Fruit fly (Drosophila melanogaster): ENCODE measurements around the gene Hpf1.
A peak's percentile ranks its signal among the peaks of the same experiment; 100 is the strongest.

Gene Hpf1

dm6 chr3R:5758624-5759209, 33.0 kb upstream of the Hpf1 start, which contains the start of gene Sec8 (continued):
- TF ChIP-seq pan (optimal IDR thresholded peaks at IDR 0.05) = no peak
- peak in 1 of 2 experiments; percentile 20 for TF ChIP-seq pan (GFP tag; optimal IDR thresholded peaks at IDR 0.05 in 1 of 2, IDR thresholded peaks at IDR 0.05 in 1 of 2)
- TF ChIP-seq dm (GFP tag; optimal IDR thresholded peaks at IDR 0.05) = peak; percentile 4
- no peak for TF ChIP-seq HHEX (GFP tag; optimal IDR thresholded peaks at IDR 0.05)
- no peak for TF ChIP-seq Fer1 (GFP tag; optimal IDR thresholded peaks at IDR 0.05)
- TF ChIP-seq CG7786 (GFP tag; optimal IDR thresholded peaks at IDR 0.05) = peak; percentile 41
- no peak for TF ChIP-seq Kr (GFP tag; optimal IDR thresholded peaks at IDR 0.05)
- no peak for TF ChIP-seq CG10147 (GFP tag; optimal IDR thresholded peaks at IDR 0.05)
- no peak for TF ChIP-seq jigr1 (GFP tag; IDR thresholded peaks at IDR 0.05)
- peak; percentile 40; the same call in 2 of the 4 replicates for TF ChIP-seq Gug (GFP tag; IDR thresholded peaks at IDR 0.05)
- TF ChIP-seq E2f2 (GFP tag; IDR thresholded peaks at IDR 0.05) = peak; percentile 94
- TF ChIP-seq kay (GFP tag; optimal IDR thresholded peaks at IDR 0.05) = peak; percentile 1
- no peak for TF ChIP-seq ftz-f1 (GFP tag; optimal IDR thresholded peaks at IDR 0.05)
- TF ChIP-seq hth (optimal IDR thresholded peaks at IDR 0.05) = no peak
- peak; percentile 66; the same call in 1 of the 2 replicates for TF ChIP-seq Rfx (GFP tag; IDR thresholded peaks at IDR 0.05)
- TF ChIP-seq CG14965 (GFP tag; optimal IDR thresholded peaks at IDR 0.05; ENCODE audit: borderline replicate concordance) = no peak
- TF ChIP-seq Gsc (GFP tag; IDR thresholded peaks at IDR 0.05) = no peak
- TF ChIP-seq ssp (GFP tag; IDR thresholded peaks at IDR 0.05) = no peak
- TF ChIP-seq CG12071 (GFP tag; optimal IDR thresholded peaks at IDR 0.05) = no peak
- peak; percentile 38 for TF ChIP-seq CG15696 (tag; optimal IDR thresholded peaks at IDR 0.05)
- TF ChIP-seq CG11085 (GFP tag; IDR thresholded peaks at IDR 0.05) = no peak
- TF ChIP-seq bab2 (GFP tag; optimal IDR thresholded peaks at IDR 0.05) = no peak
- no peak for TF ChIP-seq NK7.1 (GFP tag; optimal IDR thresholded peaks at IDR 0.05)
- no peak for TF ChIP-seq MTF-1 (GFP tag; optimal IDR thresholded peaks at IDR 0.05; ENCODE audit: borderline replicate concordance)
- TF ChIP-seq CG18011 (GFP tag; optimal IDR thresholded peaks at IDR 0.05) = no peak
- TF ChIP-seq slou (GFP tag; optimal IDR thresholded peaks at IDR 0.05) = no peak
- no peak for TF ChIP-seq ro (GFP tag; IDR thresholded peaks at IDR 0.05)
- no peak for TF ChIP-seq CG9727 (GFP tag; optimal IDR thresholded peaks at IDR 0.05)
- peak; percentile 42; the same call in 1 of the 2 replicates for TF ChIP-seq CG6272 (GFP tag; IDR thresholded peaks at IDR 0.05)
- no peak for TF ChIP-seq Blimp-1 (GFP tag; optimal IDR thresholded peaks at IDR 0.05)
- peak; percentile 38 for TF ChIP-seq B-H2 (GFP tag; optimal IDR thresholded peaks at IDR 0.05)
- no peak for TF ChIP-seq CG10543 (GFP tag; optimal IDR thresholded peaks at IDR 0.05)
- peak; percentile 60 for TF ChIP-seq tin (GFP tag; optimal IDR thresholded peaks at IDR 0.05)
- TF ChIP-seq CG1832 (GFP tag; optimal IDR thresholded peaks at IDR 0.05) = no peak
- TF ChIP-seq HLHmδ (GFP tag; optimal IDR thresholded peaks at IDR 0.05) = no peak
- no peak for TF ChIP-seq crp (GFP tag; optimal IDR thresholded peaks at IDR 0.05)
- peak; percentile 2 for TF ChIP-seq CG8944 (GFP tag; optimal IDR thresholded peaks at IDR 0.05)
- peak; percentile 31 for TF ChIP-seq maf-S (GFP tag; optimal IDR thresholded peaks at IDR 0.05)
- TF ChIP-seq vnd (GFP tag; IDR thresholded peaks at IDR 0.05; ENCODE audit: partially characterized antibody) = peak; percentile 73
- no peak for TF ChIP-seq ab (GFP tag; optimal IDR thresholded peaks at IDR 0.05)
- peak; percentile 31 for TF ChIP-seq CG30020 (tag; optimal IDR thresholded peaks at IDR 0.05)
- no peak for TF ChIP-seq sug (tag; optimal IDR thresholded peaks at IDR 0.05)
- TF ChIP-seq lilli (GFP tag; optimal IDR thresholded peaks at IDR 0.05) = peak; percentile 67
- peak; percentile 63 for TF ChIP-seq CG14710 (tag; optimal IDR thresholded peaks at IDR 0.05)
- no peak for TF ChIP-seq Hmx (GFP tag; optimal IDR thresholded peaks at IDR 0.05)
- TF ChIP-seq crol (GFP tag; IDR thresholded peaks at IDR 0.05) = no peak
- peak; percentile 64 for TF ChIP-seq CG13624 (GFP tag; optimal IDR thresholded peaks at IDR 0.05)
- TF ChIP-seq yki (optimal IDR thresholded peaks at IDR 0.05) = no peak
- TF ChIP-seq HmgD (GFP tag; optimal IDR thresholded peaks at IDR 0.05) = peak; percentile 44
- peak; percentile 19 for TF ChIP-seq Dek (tag; optimal IDR thresholded peaks at IDR 0.05)
- TF ChIP-seq zf30C (GFP tag; optimal IDR thresholded peaks at IDR 0.05) = no peak

Measured in whole organism, embryonic.